Worm (Caenorhabditis elegans) whole organism, L4 larva: ENCODE measurements around the gene F01G12.18.
A peak's percentile ranks its signal among the peaks of the same experiment; 100 is the strongest.

ENCODE experiments used
- F49E8.2 ChIP-seq: sonication (generic microtip); optimal IDR thresholded peaks from 2 replicates; lab custom pipeline; 2016; ENCODE audit warnings: missing compliant biosample characterization, mild to moderate bottlenecking, missing genetic modification characterization, borderline replicate concordance
- Y48G9A.11 ChIP-seq: fragments of 200-800 bp; sonication (Bioruptor generic); IDR thresholded peaks from 2 replicates; pipeline ENCODE4 v1.3.6; 2022; ENCODE audit warnings: missing genetic modification reagents, missing genetic modification characterization, missing compliant biosample characterization
- Y5F2A.4 ChIP-seq: fragments of 200-800 bp; sonication (Bioruptor generic); optimal IDR thresholded peaks from 2 replicates; lab custom pipeline; 2018; ENCODE audit warnings: mild to moderate bottlenecking, missing genetic modification characterization, missing compliant biosample characterization
- Y75B8A.6 ChIP-seq: fragments of 200-800 bp; sonication (Bioruptor generic); IDR thresholded peaks from 2 replicates; pipeline ENCODE4 v1.3.6; 2022; ENCODE audit warnings: missing genetic modification reagents, missing genetic modification characterization, missing compliant biosample characterization
- ZK337.2 ChIP-seq: fragments of 200-800 bp; sonication (Bioruptor generic); IDR thresholded peaks from 2 replicates; pipeline ENCODE4 v1.3.6; 2022; ENCODE audit warnings: missing genetic modification reagents, missing genetic modification characterization, missing compliant biosample characterization
- ZK546.5 ChIP-seq, 2 experiments: sonication (generic microtip); optimal IDR thresholded peaks; 2 replicates each; lab custom pipeline; 2017; ENCODE audit warnings: missing biosample characterization in 2 of 2, missing genetic modification characterization in 2 of 2
- aha-1 ChIP-seq: fragments of 150-350 bp; peaks from one replicate; lab custom pipeline; 2014; ENCODE audit warnings: missing biosample characterization, missing genetic modification characterization
- attf-4 ChIP-seq: sonication (generic microtip); optimal IDR thresholded peaks from 3 replicates; lab custom pipeline; 2017; ENCODE audit warnings: missing biosample characterization, missing genetic modification characterization
- ceh-62 ChIP-seq: sonication (generic microtip); optimal IDR thresholded peaks from 2 replicates; lab custom pipeline; 2017; ENCODE audit warnings: missing biosample characterization, missing genetic modification characterization
- cey-2 ChIP-seq: sonication (generic microtip); optimal IDR thresholded peaks from 3 replicates; lab custom pipeline; 2017; ENCODE audit warnings: missing genetic modification characterization, mild to moderate bottlenecking, missing compliant biosample characterization, antibody characterized with exemption, borderline replicate concordance; ENCODE audit not compliant: insufficient read depth
- daf-12 ChIP-seq: fragments of 150-350 bp; optimal IDR thresholded peaks from 2 replicates; lab custom pipeline; 2014; ENCODE audit warnings: missing biosample characterization, missing genetic modification reagents, missing genetic modification characterization
- daf-16 ChIP-seq, 3 experiments: sonication (generic microtip); optimal IDR thresholded peaks; 2 replicates each; lab custom pipeline; 2016 to 2017; ENCODE audit warnings: missing genetic modification characterization in 3 of 3, missing genetic modification reagents in 3 of 3, mild to moderate bottlenecking in 2 of 3, missing compliant biosample characterization in 2 of 3, missing biosample characterization in 1 of 3, moderate library complexity in 1 of 3
- daf-19 ChIP-seq: fragments of 200-800 bp; sonication (Bioruptor generic); conservative IDR thresholded peaks from 2 replicates; pipeline ENCODE4 v1.3.6; 2022; ENCODE audit warnings: missing genetic modification characterization, missing compliant biosample characterization
- dmd-6 ChIP-seq: fragments of 200-800 bp; sonication (Bioruptor generic); IDR thresholded peaks from 2 replicates; pipeline ENCODE4 v1.3.6; 2022; ENCODE audit warnings: missing genetic modification reagents, missing genetic modification characterization, missing compliant biosample characterization
- dmd-8 ChIP-seq: fragments of 200-800 bp; sonication (Bioruptor generic); IDR thresholded peaks from 2 replicates; pipeline ENCODE4 v1.3.6; 2022; ENCODE audit warnings: missing genetic modification characterization, missing compliant biosample characterization
- duxl-1 ChIP-seq: sonication (generic microtip); optimal IDR thresholded peaks from 2 replicates; lab custom pipeline; 2016; ENCODE audit warnings: mild to moderate bottlenecking, missing genetic modification characterization, moderate library complexity, missing compliant biosample characterization; ENCODE audit not compliant: poor library complexity
- dve-1 ChIP-seq: sonication (generic microtip); optimal IDR thresholded peaks from 2 replicates; lab custom pipeline; 2017; ENCODE audit warnings: antibody characterized with exemption, mild to moderate bottlenecking, missing genetic modification characterization, missing compliant biosample characterization; ENCODE audit not compliant: insufficient read depth
- egl-43 ChIP-seq: fragments of 200-800 bp; sonication (Bioruptor generic); IDR thresholded peaks from 2 replicates; pipeline ENCODE4 v1.3.6; 2022; ENCODE audit warnings: missing genetic modification reagents, missing genetic modification characterization, missing compliant biosample characterization
- fos-1 ChIP-seq: fragments of 150-350 bp; optimal IDR thresholded peaks from 2 replicates; lab custom pipeline; 2014; ENCODE audit warnings: missing biosample characterization, missing genetic modification characterization
- gei-8 ChIP-seq: fragments of 200-800 bp; sonication (Bioruptor generic); optimal IDR thresholded peaks from 2 replicates; lab custom pipeline; 2018; ENCODE audit warnings: mild to moderate bottlenecking, missing genetic modification characterization, missing compliant biosample characterization
- hlh-30 ChIP-seq: sonication (generic microtip); optimal IDR thresholded peaks from 2 replicates; lab custom pipeline; 2017; ENCODE audit warnings: antibody characterized with exemption, mild to moderate bottlenecking, missing genetic modification characterization, missing compliant biosample characterization; ENCODE audit not compliant: insufficient read depth
- hmg-1.1 ChIP-seq: fragments of 200-800 bp; sonication (Bioruptor generic); IDR thresholded peaks from 2 replicates; pipeline ENCODE4 v1.3.6; 2022; ENCODE audit warnings: missing genetic modification reagents, missing genetic modification characterization, missing compliant biosample characterization
- lin-13 ChIP-seq: fragments of 150-350 bp; optimal IDR thresholded peaks from 2 replicates; lab custom pipeline; 2014; ENCODE audit warnings: missing biosample characterization, missing genetic modification reagents, missing genetic modification characterization
- lin-38 ChIP-seq: fragments of 200-800 bp; sonication (Bioruptor generic); IDR thresholded peaks from 2 replicates; pipeline ENCODE4 v1.3.6; 2022; ENCODE audit warnings: missing genetic modification reagents, missing genetic modification characterization, missing compliant biosample characterization
- lir-3 ChIP-seq: sonication (generic microtip); optimal IDR thresholded peaks from 2 replicates; lab custom pipeline; 2016; ENCODE audit warnings: mild to moderate bottlenecking, missing genetic modification characterization, missing compliant biosample characterization
- mdl-1 ChIP-seq, 2 experiments: fragments of 150-350 bp in 1 of 2; sonication (generic microtip) in 1 of 2; optimal IDR thresholded peaks; 2 replicates each; lab custom pipeline; 2014 to 2017; ENCODE audit warnings: missing biosample characterization in 2 of 2, missing genetic modification characterization in 2 of 2
- mdt-29 ChIP-seq: fragments of 200-800 bp; sonication (Bioruptor generic); IDR thresholded peaks from 2 replicates; pipeline ENCODE4 v1.3.6; 2022; ENCODE audit warnings: missing genetic modification reagents, missing genetic modification characterization, missing compliant biosample characterization
- mep-1 ChIP-seq: fragments of 150-350 bp; sonication (generic microtip); optimal IDR thresholded peaks from 3 replicates; lab custom pipeline; 2014; ENCODE audit warnings: missing biosample characterization, missing genetic modification characterization
- mes-2 ChIP-seq: sonication (generic microtip); optimal IDR thresholded peaks from 2 replicates; lab custom pipeline; 2016; ENCODE audit warnings: missing genotype, mild to moderate bottlenecking, missing genetic modification characterization, missing compliant biosample characterization; ENCODE audit not compliant: poor library complexity, severe bottlenecking
- mxl-3 ChIP-seq: fragments of 200-800 bp; sonication (Bioruptor generic); optimal IDR thresholded peaks from 2 replicates; lab custom pipeline; 2018; ENCODE audit warnings: mild to moderate bottlenecking, missing genetic modification characterization, missing compliant biosample characterization
- nhr-10 ChIP-seq: fragments of 150-350 bp; optimal IDR thresholded peaks from 2 replicates; lab custom pipeline; 2014; ENCODE audit warnings: missing biosample characterization, missing genetic modification characterization
- nhr-102 ChIP-seq: sonication (generic microtip); optimal IDR thresholded peaks from 2 replicates; lab custom pipeline; 2016; ENCODE audit warnings: mild to moderate bottlenecking, missing genetic modification characterization, moderate library complexity, missing compliant biosample characterization
- nhr-11 ChIP-seq: fragments of 150-350 bp; optimal IDR thresholded peaks from 2 replicates; lab custom pipeline; 2014; ENCODE audit warnings: missing biosample characterization, missing genetic modification characterization
- nhr-41 ChIP-seq: fragments of 200-800 bp; sonication (Bioruptor generic); IDR thresholded peaks from 2 replicates; pipeline ENCODE4 v1.3.6; 2022; ENCODE audit warnings: missing genetic modification reagents, missing genetic modification characterization, missing compliant biosample characterization
- nhr-48 ChIP-seq: sonication (generic microtip); optimal IDR thresholded peaks from 2 replicates; lab custom pipeline; 2016; ENCODE audit warnings: mild to moderate bottlenecking, missing genetic modification characterization, missing compliant biosample characterization
- nhr-77 ChIP-seq: fragments of 150-350 bp; optimal IDR thresholded peaks from 2 replicates; lab custom pipeline; 2014; ENCODE audit warnings: missing biosample characterization, missing genetic modification characterization
- rbr-2 ChIP-seq: sonication (generic microtip); optimal IDR thresholded peaks from 2 replicates; lab custom pipeline; 2016; ENCODE audit warnings: missing genotype, missing genetic modification characterization, missing compliant biosample characterization
- saeg-2 ChIP-seq: fragments of 200-800 bp; sonication (Bioruptor generic); IDR thresholded peaks from 2 replicates; pipeline ENCODE4 v1.3.6; 2022; ENCODE audit warnings: missing genetic modification reagents, missing genetic modification characterization, missing compliant biosample characterization
- snpc-1.2 ChIP-seq: fragments of 200-800 bp; sonication (Bioruptor generic); IDR thresholded peaks from 2 replicates; pipeline ENCODE4 v1.3.6; 2022; ENCODE audit warnings: missing genetic modification reagents, missing genetic modification characterization, missing compliant biosample characterization
- spr-1 ChIP-seq: sonication (generic microtip); optimal IDR thresholded peaks from 2 replicates; lab custom pipeline; 2016; ENCODE audit warnings: mild to moderate bottlenecking, missing genetic modification characterization, missing compliant biosample characterization
- spr-3 ChIP-seq: fragments of 200-800 bp; sonication (Bioruptor generic); optimal IDR thresholded peaks from 2 replicates; lab custom pipeline; 2018; ENCODE audit warnings: mild to moderate bottlenecking, missing genetic modification characterization, missing compliant biosample characterization
- tra-1 ChIP-seq: fragments of 200-800 bp; sonication (Bioruptor generic); IDR thresholded peaks from 2 replicates; pipeline ENCODE4 v1.3.6; 2022; ENCODE audit warnings: missing genetic modification reagents, missing genetic modification characterization, missing compliant biosample characterization
- unc-130 ChIP-seq: sonication (generic microtip); optimal IDR thresholded peaks from 2 replicates; lab custom pipeline; 2016; ENCODE audit warnings: missing genetic modification reagents, missing genetic modification characterization, missing compliant biosample characterization
- unc-62 ChIP-seq, 3 experiments: fragments of 150-350 bp in 1 of 3; sonication (generic microtip); optimal IDR thresholded peaks in 2 of 3; peaks in 1 of 3; 1 replicate in 1 of 3; 2 replicates in 2 of 3; lab custom pipeline; 2014 to 2017; ENCODE audit warnings: missing biosample characterization in 3 of 3, missing genetic modification characterization in 3 of 3, missing genetic modification reagents in 3 of 3, missing genotype in 1 of 3
- vab-7 ChIP-seq: fragments of 200-800 bp; sonication (Bioruptor generic); IDR thresholded peaks from 2 replicates; pipeline ENCODE4 v1.3.6; 2022; ENCODE audit warnings: missing genetic modification reagents, missing genetic modification characterization, missing compliant biosample characterization
- zfp-3 ChIP-seq: fragments of 200-800 bp; sonication (Bioruptor generic); conservative IDR thresholded peaks from 2 replicates; pipeline ENCODE4 v1.3.6; 2022; ENCODE audit warnings: missing genetic modification reagents, missing genetic modification characterization, missing compliant biosample characterization
- zip-2 ChIP-seq: fragments of 150-350 bp; optimal IDR thresholded peaks from 2 replicates; lab custom pipeline; 2014; ENCODE audit warnings: missing biosample characterization, missing genetic modification characterization

The F01G12.18 gene

DNA sequence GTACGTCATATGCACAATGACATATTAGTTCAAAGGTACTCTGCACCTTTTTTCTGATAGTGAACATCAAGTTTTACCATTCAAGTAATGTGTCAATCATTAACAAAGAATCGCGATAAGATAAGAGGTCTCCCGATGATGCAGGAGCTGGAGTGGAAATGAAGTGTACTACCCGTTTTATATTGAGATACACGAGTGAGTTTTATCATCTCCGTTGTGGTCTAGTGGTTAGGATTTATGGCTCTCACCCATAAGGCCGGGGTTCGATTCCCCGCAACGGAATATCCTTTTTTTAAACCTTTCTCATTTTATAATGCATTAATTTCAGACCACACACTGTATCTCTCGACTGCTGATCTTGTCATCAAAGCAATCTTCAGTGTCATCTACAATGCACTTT, 20.4 kb downstream of the F01G12.18 start (continued):
- no peak for TF ChIP-seq fos-1
- peak; percentile 40 for TF ChIP-seq lir-3
- peak; percentile 57 for TF ChIP-seq hlh-30 (tag; lab: Kevin White, UChicago)
- peak; percentile 44 for TF ChIP-seq nhr-11
- no peak for TF ChIP-seq daf-19 (GFP tag; lab: Robert Waterston, UW)
- TF ChIP-seq dmd-6 (GFP tag; lab: Robert Waterston, UW) = peak; percentile 93
- TF ChIP-seq zip-2 = peak; percentile 77
- peak; percentile 12 for TF ChIP-seq unc-130
- peak; percentile 92 for TF ChIP-seq tra-1
- peak; percentile 84 for TF ChIP-seq egl-43 (GFP tag; lab: Robert Waterston, UW)
- TF ChIP-seq dmd-8 (GFP tag; lab: Robert Waterston, UW) = peak; percentile 66; the same call in 1 of the 2 replicates
- TF ChIP-seq lin-38 (GFP tag; lab: Robert Waterston, UW) = peak; percentile 71
- TF ChIP-seq mep-1 (tag; lab: Kevin White, UChicago) = peak; percentile 79
- no peak for TF ChIP-seq ceh-62 (tag; lab: Kevin White, UChicago)
- TF ChIP-seq mdt-29 = peak; percentile 67
- peak; percentile 66 for TF ChIP-seq lin-13 (GFP tag; lab: Kevin White, UChicago)
- TF ChIP-seq aha-1 (tag; lab: Kevin White, UChicago) = peak; percentile 95
- peak; percentile 61 for TF ChIP-seq nhr-77
- peak; percentile 21 for TF ChIP-seq mxl-3 (GFP tag; lab: Kevin White, UChicago)
- peak; percentile 12 for TF ChIP-seq F49E8.2
- TF ChIP-seq nhr-41 = peak; percentile 79
- TF ChIP-seq cey-2 (tag; lab: Kevin White, UChicago) = no peak
- no peak for TF ChIP-seq Y5F2A.4 (GFP tag; lab: Kevin White, UChicago)
- peak; percentile 74; the same call in 1 of the 2 replicates for TF ChIP-seq ZK337.2 (GFP tag; lab: Robert Waterston, UW)
- TF ChIP-seq daf-16 (GFP tag; optimal IDR thresholded peaks at IDR 0.05; lab: Kevin White, UChicago) = peak; percentile 15 to 94
- TF ChIP-seq daf-16 (tag; optimal IDR thresholded peaks at IDR 0.05; lab: Kevin White, UChicago) = peak; percentile 59
- TF ChIP-seq Y75B8A.6 = peak; percentile 85; the same call in 1 of the 2 replicates
- TF ChIP-seq mdl-1 (tag; optimal IDR thresholded peaks at IDR 0.05; lab: Kevin White, UChicago) = peak in 1 of 2 experiments; percentile 10
- peak; percentile 71 for TF ChIP-seq vab-7 (GFP tag; lab: Robert Waterston, UW)
- TF ChIP-seq rbr-2 (tag; lab: Kevin White, UChicago) = peak; percentile 33
- TF ChIP-seq mes-2 (tag; lab: Kevin White, UChicago) = peak; percentile 81
- TF ChIP-seq nhr-102 (tag; lab: Kevin White, UChicago) = peak; percentile 81
- no peak for TF ChIP-seq ZK546.5 (tag; optimal IDR thresholded peaks at IDR 0.05; lab: Kevin White, UChicago)
- peak; percentile 80 for TF ChIP-seq snpc-1.2
- TF ChIP-seq Y48G9A.11 (GFP tag; lab: Robert Waterston, UW) = 0 out of 2 replicates have a peak, but pooled peaks have one; percentile 52
- peak; percentile 41 for TF ChIP-seq spr-3 (GFP tag; lab: Kevin White, UChicago)
- peak; percentile 61 for TF ChIP-seq hmg-1.1 (GFP tag; lab: Robert Waterston, UW)
- peak; percentile 73 for TF ChIP-seq gei-8 (GFP tag; lab: Kevin White, UChicago)
- peak; percentile 53; the same call in 1 of the 2 replicates for TF ChIP-seq saeg-2 (GFP tag; lab: Robert Waterston, UW)
- no peak for TF ChIP-seq attf-4 (tag; lab: Kevin White, UChicago)
- peak; percentile 89 for TF ChIP-seq nhr-48 (tag; lab: Kevin White, UChicago)
- TF ChIP-seq nhr-10 (tag; lab: Kevin White, UChicago) = peak; percentile 35
- no peak for TF ChIP-seq unc-62 (GFP tag; optimal IDR thresholded peaks at IDR 0.05 in 1 of 2; lab: Kevin White, UChicago)
- no peak for TF ChIP-seq unc-62 (tag; optimal IDR thresholded peaks at IDR 0.05; lab: Kevin White, UChicago)
- TF ChIP-seq daf-12 (tag; lab: Kevin White, UChicago) = no peak
- TF ChIP-seq duxl-1 (tag; lab: Kevin White, UChicago) = peak; percentile 20
- TF ChIP-seq zfp-3 (GFP tag; lab: Robert Waterston, UW) = peak; percentile 71; the same call in 1 of the 2 replicates
- TF ChIP-seq dve-1 (tag; lab: Kevin White, UChicago) = peak; percentile 91
- peak; percentile 73 for TF ChIP-seq spr-1 (tag; lab: Kevin White, UChicago)
